Fruit fly (Drosophila melanogaster) whole organism, embryonic: ENCODE measurements around the gene CG43447.

Experiments used
- ATbp ChIP-seq: fragments of 200-800 bp; sonication (Bioruptor generic); optimal IDR thresholded peaks from 2 replicates; lab custom pipeline; 2017; ENCODE audit warnings: missing biosample characterization, mild to moderate bottlenecking, missing genetic modification characterization, missing genetic modification reagents
- CG10147 ChIP-seq: fragments of 200-800 bp; sonication (Bioruptor generic); optimal IDR thresholded peaks from 2 replicates; lab custom pipeline; 2019; ENCODE audit warnings: missing biosample characterization, mild to moderate bottlenecking, missing genetic modification characterization, moderate library complexity
- CG10654 ChIP-seq: fragments of 200-800 bp; sonication (Bioruptor generic); optimal IDR thresholded peaks from 2 replicates; lab custom pipeline; 2016; ENCODE audit warnings: missing biosample characterization, missing genetic modification characterization
- CG11085 ChIP-seq: fragments of 200-800 bp; sonication (Bioruptor generic); IDR thresholded peaks from 2 replicates; pipeline ENCODE4 v1.3.6; 2022; ENCODE audit warnings: missing biosample characterization, missing genetic modification characterization
- CG11398 ChIP-seq: fragments of 200-800 bp; sonication (Bioruptor generic); optimal IDR thresholded peaks from 2 replicates; lab custom pipeline; 2016; ENCODE audit warnings: missing biosample characterization, missing genetic modification characterization
- CG11723 ChIP-seq: fragments of 200-800 bp; sonication (Bioruptor generic); optimal IDR thresholded peaks from 2 replicates; lab custom pipeline; 2017; ENCODE audit warnings: missing biosample characterization, mild to moderate bottlenecking, missing genetic modification characterization
- CG12942 ChIP-seq: fragments of 200-800 bp; sonication (Bioruptor generic); optimal IDR thresholded peaks from 3 replicates; lab custom pipeline; 2016; ENCODE audit warnings: missing biosample characterization, missing genetic modification characterization
- CG13287 ChIP-seq: fragments of 200-800 bp; sonication (Bioruptor generic); IDR thresholded peaks from 2 replicates; pipeline ENCODE4 v1.3.6; 2022; ENCODE audit warnings: missing biosample characterization, missing genetic modification characterization; ENCODE audit not compliant: partially characterized antibody
- CG13424 ChIP-seq: fragments of 200-800 bp; sonication (Bioruptor generic); optimal IDR thresholded peaks from 2 replicates; lab custom pipeline; 2019; ENCODE audit warnings: missing biosample characterization, mild to moderate bottlenecking, missing genetic modification characterization, moderate library complexity
- CG13894 ChIP-seq: fragments of 200-800 bp; sonication (Bioruptor generic); optimal IDR thresholded peaks from 3 replicates; lab custom pipeline; 2018; ENCODE audit warnings: missing biosample characterization, mild to moderate bottlenecking, missing genetic modification characterization, moderate library complexity
- CG17802 ChIP-seq: fragments of 200-800 bp; sonication (Bioruptor generic); optimal IDR thresholded peaks from 2 replicates; lab custom pipeline; 2018; ENCODE audit warnings: missing biosample characterization, mild to moderate bottlenecking, missing genetic modification characterization, moderate library complexity
- CG2712 ChIP-seq: fragments of 200-800 bp; optimal IDR thresholded peaks from 3 replicates; lab custom pipeline; 2019; ENCODE audit warnings: missing biosample characterization, mild to moderate bottlenecking, missing genetic modification characterization, moderate library complexity
- CG2875 ChIP-seq: fragments of 200-800 bp; sonication (Bioruptor generic); optimal IDR thresholded peaks from 2 replicates; lab custom pipeline; 2017; ENCODE audit warnings: missing biosample characterization, mild to moderate bottlenecking, missing genetic modification characterization, missing genetic modification reagents
- CG34224 ChIP-seq: fragments of 200-800 bp; sonication (Bioruptor generic); IDR thresholded peaks from 3 replicates; pipeline ENCODE4 v1.3.6; 2022; ENCODE audit warnings: missing biosample characterization, missing genetic modification characterization; ENCODE audit not compliant: partially characterized antibody
- CG4360 ChIP-seq: fragments of 200-800 bp; sonication (Bioruptor generic); IDR thresholded peaks from 2 replicates; pipeline ENCODE4 v1.3.6; 2022; ENCODE audit warnings: missing biosample characterization, missing genetic modification characterization
- CG4424 ChIP-seq: fragments of 200-800 bp; sonication (Bioruptor generic); optimal IDR thresholded peaks from 3 replicates; lab custom pipeline; 2016; ENCODE audit warnings: missing biosample characterization, missing genetic modification characterization
- CG4730 ChIP-seq: fragments of 200-800 bp; sonication (Bioruptor generic); IDR thresholded peaks from 2 replicates; pipeline ENCODE4 v1.3.6; 2022; ENCODE audit warnings: missing biosample characterization, missing genetic modification characterization
- CG6254 ChIP-seq: fragments of 200-800 bp; sonication (Bioruptor generic); optimal IDR thresholded peaks from 3 replicates; lab custom pipeline; 2017; ENCODE audit warnings: mild to moderate bottlenecking, missing biosample characterization, missing genetic modification reagents, missing genetic modification characterization
- CG7372 ChIP-seq: fragments of 200-800 bp; sonication (Bioruptor generic); IDR thresholded peaks from 2 replicates; pipeline ENCODE4 v1.3.6; 2022; ENCODE audit warnings: missing biosample characterization, missing genetic modification characterization
- CG8281 ChIP-seq: fragments of 200-800 bp; sonication (Bioruptor generic); optimal IDR thresholded peaks from 2 replicates; lab custom pipeline; 2018; ENCODE audit warnings: missing biosample characterization, mild to moderate bottlenecking, missing genetic modification characterization, moderate library complexity
- CG8924 ChIP-seq: fragments of 200-800 bp; optimal IDR thresholded peaks from 3 replicates; lab custom pipeline; 2019; ENCODE audit warnings: missing biosample characterization, mild to moderate bottlenecking, missing genetic modification characterization, moderate library complexity
- CHES-1-like ChIP-seq: fragments of 200-800 bp; sonication (Bioruptor generic); optimal IDR thresholded peaks from 2 replicates; lab custom pipeline; 2016; ENCODE audit warnings: missing biosample characterization, missing genetic modification characterization
- D19B ChIP-seq: fragments of 200-800 bp; sonication (Bioruptor generic); optimal IDR thresholded peaks from 2 replicates; lab custom pipeline; 2017; ENCODE audit warnings: missing biosample characterization, mild to moderate bottlenecking, missing genetic modification characterization
- Deaf1 ChIP-seq: fragments of 200-800 bp; optimal IDR thresholded peaks from 3 replicates; lab custom pipeline; 2019; ENCODE audit warnings: missing biosample characterization, mild to moderate bottlenecking, missing genetic modification characterization, moderate library complexity
- Dek ChIP-seq: fragments of 200-800 bp; sonication (Bioruptor generic); optimal IDR thresholded peaks from 3 replicates; lab custom pipeline; 2019; ENCODE audit warnings: missing biosample characterization, mild to moderate bottlenecking, missing genetic modification characterization, moderate library complexity
- Ets65A ChIP-seq: fragments of 200-800 bp; sonication (Bioruptor generic); peaks from one replicate; lab custom pipeline; 2016; ENCODE audit warnings: missing biosample characterization, missing genetic modification characterization
- HHEX ChIP-seq: fragments of 200-800 bp; sonication (Bioruptor generic); optimal IDR thresholded peaks from 3 replicates; lab custom pipeline; 2017; ENCODE audit warnings: missing biosample characterization, mild to moderate bottlenecking, missing genetic modification characterization, missing genetic modification reagents
- NFAT ChIP-seq: fragments of 200-800 bp; sonication (Bioruptor generic); IDR thresholded peaks from 2 replicates; pipeline ENCODE4 v1.3.6; 2022; ENCODE audit warnings: missing biosample characterization, missing genetic modification characterization
- Nf-YC ChIP-seq: fragments of 200-800 bp; optimal IDR thresholded peaks from 3 replicates; lab custom pipeline; 2019; ENCODE audit warnings: missing biosample characterization, mild to moderate bottlenecking, missing genetic modification characterization, moderate library complexity
- Oli ChIP-seq: fragments of 200-800 bp; sonication (Bioruptor generic); optimal IDR thresholded peaks from 2 replicates; lab custom pipeline; 2018; ENCODE audit warnings: missing biosample characterization, mild to moderate bottlenecking, missing genetic modification characterization, moderate library complexity
- Rfx ChIP-seq: fragments of 200-800 bp; sonication (Bioruptor generic); IDR thresholded peaks from 2 replicates; pipeline ENCODE4 v1.3.6; 2022; ENCODE audit warnings: missing biosample characterization, missing genetic modification characterization
- Six4 ChIP-seq: fragments of 200-800 bp; sonication (Bioruptor generic); optimal IDR thresholded peaks from 2 replicates; lab custom pipeline; 2016; ENCODE audit warnings: missing biosample characterization, missing genetic modification characterization
- Taf1 ChIP-seq: fragments of 200-800 bp; sonication (Bioruptor generic); IDR thresholded peaks from 2 replicates; pipeline ENCODE4 v1.3.6; 2022; ENCODE audit warnings: missing biosample characterization, missing genetic modification characterization
- ac ChIP-seq: fragments of 200-800 bp; sonication (Bioruptor generic); optimal IDR thresholded peaks from 3 replicates; lab custom pipeline; 2017; ENCODE audit warnings: missing biosample characterization, mild to moderate bottlenecking, missing genetic modification characterization
- amos ChIP-seq: fragments of 200-800 bp; sonication (Bioruptor generic); IDR thresholded peaks from 2 replicates; pipeline ENCODE4 v1.3.6; 2022; ENCODE audit warnings: missing biosample characterization, missing genetic modification characterization; ENCODE audit not compliant: partially characterized antibody
- ap ChIP-seq: fragments of 200-800 bp; sonication (Bioruptor generic); IDR thresholded peaks from 2 replicates; pipeline ENCODE4 v1.3.6; 2022; ENCODE audit warnings: missing biosample characterization, missing genetic modification characterization
- bowl ChIP-seq: fragments of 200-800 bp; sonication (Bioruptor generic); IDR thresholded peaks from 2 replicates; pipeline ENCODE4 v1.3.6; 2022; ENCODE audit warnings: missing biosample characterization, missing genetic modification characterization
- btn ChIP-seq: fragments of 200-800 bp; sonication (Bioruptor generic); optimal IDR thresholded peaks from 2 replicates; lab custom pipeline; 2016; ENCODE audit warnings: missing biosample characterization, missing genetic modification characterization
- croc ChIP-seq: fragments of 200-800 bp; sonication (Bioruptor generic); conservative IDR thresholded peaks from 3 replicates; pipeline ENCODE4 v1.3.6; 2022; ENCODE audit warnings: missing biosample characterization, missing genetic modification characterization
- en ChIP-seq: fragments of 200-800 bp; sonication (Bioruptor generic); optimal IDR thresholded peaks from 2 replicates; lab custom pipeline; 2016; ENCODE audit warnings: missing biosample characterization, missing genetic modification characterization
- ewg ChIP-seq: fragments of 200-800 bp; sonication (Bioruptor generic); optimal IDR thresholded peaks from 3 replicates; lab custom pipeline; 2017; ENCODE audit warnings: mild to moderate bottlenecking, missing biosample characterization, missing genetic modification reagents, missing genetic modification characterization
- fru ChIP-seq: fragments of >200 bp; optimal IDR thresholded peaks from 2 replicates; lab custom pipeline; 2017
- fu2 ChIP-seq: fragments of 200-800 bp; sonication (Bioruptor generic); optimal IDR thresholded peaks from 2 replicates; lab custom pipeline; 2016; ENCODE audit warnings: missing biosample characterization, missing genetic modification characterization
- hb ChIP-seq: fragments of 200-800 bp; sonication (Bioruptor generic); IDR thresholded peaks from 3 replicates; pipeline ENCODE4 v1.3.6; 2022; ENCODE audit warnings: missing biosample characterization, missing genetic modification characterization; ENCODE audit not compliant: partially characterized antibody
- jing ChIP-seq: fragments of 200-800 bp; sonication (Bioruptor generic); optimal IDR thresholded peaks from 2 replicates; lab custom pipeline; 2018; ENCODE audit warnings: missing biosample characterization, mild to moderate bottlenecking, missing genetic modification characterization
- pfk ChIP-seq: fragments of 200-800 bp; sonication (Bioruptor generic); optimal IDR thresholded peaks from 2 replicates; lab custom pipeline; 2018; ENCODE audit warnings: missing biosample characterization, mild to moderate bottlenecking, missing genetic modification characterization, moderate library complexity
- sug ChIP-seq: fragments of 200-800 bp; optimal IDR thresholded peaks from 2 replicates; lab custom pipeline; 2019; ENCODE audit warnings: missing biosample characterization, mild to moderate bottlenecking, missing genetic modification characterization, moderate library complexity
- tap ChIP-seq: fragments of 200-800 bp; optimal IDR thresholded peaks from 3 replicates; lab custom pipeline; 2019; ENCODE audit warnings: missing biosample characterization, mild to moderate bottlenecking, missing genetic modification characterization, moderate library complexity
- tio ChIP-seq: fragments of 200-800 bp; sonication (Bioruptor generic); optimal IDR thresholded peaks from 2 replicates; lab custom pipeline; 2017; ENCODE audit warnings: missing biosample characterization, missing genetic modification characterization, inconsistent platforms
- trh ChIP-seq: fragments of 200-800 bp; sonication (Bioruptor generic); optimal IDR thresholded peaks from 2 replicates; lab custom pipeline; 2016; ENCODE audit warnings: missing biosample characterization, missing genetic modification characterization
- yki ChIP-seq: fragments of >200 bp; optimal IDR thresholded peaks from 3 replicates; lab custom pipeline; 2018
- zen ChIP-seq: fragments of 200-800 bp; sonication (Bioruptor generic); optimal IDR thresholded peaks from 3 replicates; lab custom pipeline; 2018; ENCODE audit warnings: missing biosample characterization, mild to moderate bottlenecking, missing genetic modification characterization, moderate library complexity

Gene CG43447

DNA sequence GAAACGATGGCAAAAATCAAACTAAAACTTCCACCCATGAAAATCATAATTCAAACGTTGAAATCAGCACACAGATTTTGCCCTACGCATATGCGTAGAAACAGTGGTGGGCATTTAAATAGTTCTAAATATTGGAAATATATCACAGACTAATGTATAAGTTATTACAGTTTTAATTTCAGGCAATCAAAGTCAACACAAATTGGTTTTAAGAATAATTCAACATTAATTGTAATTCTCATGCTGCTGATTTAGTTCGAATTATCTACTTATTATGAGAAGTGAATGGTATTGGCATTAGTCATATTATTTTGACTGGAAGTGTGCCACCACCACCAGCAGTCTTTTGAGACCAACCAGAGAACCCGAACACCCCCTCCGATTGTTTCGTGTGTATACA lies 13.4 kb upstream of the CG43447 start (continued):
- TF ChIP-seq Nf-YC = peak; percentile 3
- no peak for TF ChIP-seq NFAT (GFP tag; lab: Robert Waterston, UW)
- TF ChIP-seq ewg (GFP tag; lab: Kevin White, UChicago) = peak; percentile 23
- peak; percentile 22 for TF ChIP-seq Dek (tag; lab: Kevin White, UChicago)
- no peak for TF ChIP-seq CG12942
- TF ChIP-seq en (GFP tag; lab: Kevin White, UChicago) = no peak
- TF ChIP-seq CG6254 = no peak
- TF ChIP-seq Ets65A (GFP tag; lab: Kevin White, UChicago) = no peak
- TF ChIP-seq CG13287 (GFP tag; lab: Robert Waterston, UW) = no peak
- no peak for TF ChIP-seq croc (GFP tag; lab: Robert Waterston, UW)
- no peak for TF ChIP-seq Rfx
- TF ChIP-seq tap (tag; lab: Kevin White, UChicago) = no peak
- TF ChIP-seq CG4360 (GFP tag; lab: Robert Waterston, UW) = no peak
- TF ChIP-seq CG17802 = no peak
- peak; percentile 65 for TF ChIP-seq CG13424
- no peak for TF ChIP-seq jing (GFP tag; lab: Kevin White, UChicago)
- TF ChIP-seq bowl = no peak
- no peak for TF ChIP-seq D19B (GFP tag; lab: Kevin White, UChicago)
- TF ChIP-seq CG8924 = peak; percentile 51
- no peak for TF ChIP-seq ATbp
- TF ChIP-seq CG34224 (GFP tag; lab: Robert Waterston, UW) = no peak
- TF ChIP-seq sug = no peak
- no peak for TF ChIP-seq pfk (GFP tag; lab: Kevin White, UChicago)
- TF ChIP-seq Taf1 (GFP tag; lab: Robert Waterston, UW) = no peak
- no peak for TF ChIP-seq trh (GFP tag; lab: Kevin White, UChicago)
- no peak for TF ChIP-seq btn (GFP tag; lab: Kevin White, UChicago)
- TF ChIP-seq tio (GFP tag; lab: Kevin White, UChicago) = no peak
- TF ChIP-seq Oli = peak; percentile 65
- TF ChIP-seq CG7372 (GFP tag; lab: Robert Waterston, UW) = no peak
- TF ChIP-seq ap (GFP tag; lab: Robert Waterston, UW) = no peak
- no peak for TF ChIP-seq amos
- no peak for TF ChIP-seq CG11723 (GFP tag; lab: Kevin White, UChicago)
- TF ChIP-seq Deaf1 (tag; lab: Kevin White, UChicago) = peak; percentile 25
- no peak for TF ChIP-seq CG10654 (GFP tag; lab: Kevin White, UChicago)
- TF ChIP-seq ac = no peak
- no peak for TF ChIP-seq CHES-1-like (GFP tag; lab: Kevin White, UChicago)
- TF ChIP-seq CG11398 (GFP tag; lab: Kevin White, UChicago) = no peak
- TF ChIP-seq CG4424 = peak; percentile 4
- TF ChIP-seq CG13894 (tag; lab: Kevin White, UChicago) = no peak
- TF ChIP-seq fu2 = no peak
- TF ChIP-seq CG4730 (GFP tag; lab: Robert Waterston, UW) = no peak
- TF ChIP-seq zen (tag; lab: Kevin White, UChicago) = no peak
- TF ChIP-seq HHEX (GFP tag; lab: Kevin White, UChicago) = no peak
- peak; percentile 9 for TF ChIP-seq CG10147 (GFP tag; lab: Kevin White, UChicago)
- TF ChIP-seq CG2875 (GFP tag; lab: Kevin White, UChicago) = no peak
- TF ChIP-seq Six4 = no peak
- TF ChIP-seq CG8281 = no peak
- TF ChIP-seq hb (GFP tag; lab: Robert Waterston, UW) = no peak
- TF ChIP-seq CG2712 (tag; lab: Kevin White, UChicago) = peak; percentile 57
- no peak for TF ChIP-seq CG11085
- TF ChIP-seq fru (lab: Kevin White, UChicago) = no peak
- TF ChIP-seq yki (lab: Kevin White, UChicago) = no peak
